Worm (Caenorhabditis elegans) whole organism, L1 larva: ENCODE results near the gene sam-10.

ENCODE experiments used
- ceh-82 ChIP-seq, 3 experiments: fragments of 150-350 bp in 1 of 3; sonication (generic microtip) in 2 of 3; optimal IDR thresholded peaks; 2 replicates each; lab custom pipeline; 2014 to 2017; ENCODE audit warnings: missing biosample characterization in 3 of 3, missing genetic modification characterization in 3 of 3
- efl-1 ChIP-seq, 4 experiments: fragments of 150-350 bp; optimal IDR thresholded peaks in 3 of 4; peaks in 1 of 4; 1 replicate in 1 of 4; 2 replicates in 3 of 4; lab custom pipeline; 2014; ENCODE audit warnings: missing biosample characterization in 2 of 4, missing genetic modification characterization in 2 of 4, missing genetic modification reagents in 2 of 4
- egl-27 ChIP-seq, 2 experiments: fragments of 150-350 bp in 1 of 2; sonication (generic microtip); optimal IDR thresholded peaks; 3 replicates each; lab custom pipeline; 2017 to 2018; ENCODE audit warnings: missing biosample characterization in 2 of 2, missing genetic modification characterization in 2 of 2, missing genetic modification reagents in 2 of 2
- elt-3 ChIP-seq, 6 experiments: fragments of 150-350 bp in 1 of 6; sonication (generic microtip); optimal IDR thresholded peaks; 2 replicates each; lab custom pipeline; 2017 to 2018; ENCODE audit warnings: missing biosample characterization in 6 of 6, missing genetic modification characterization in 6 of 6, inconsistent platforms in 1 of 6
- fkh-10 ChIP-seq: sonication (generic microtip); optimal IDR thresholded peaks from 2 replicates; lab custom pipeline; 2017; ENCODE audit warnings: missing biosample characterization, missing genetic modification reagents, missing genetic modification characterization
- grh-1 ChIP-seq: fragments of 200-800 bp; sonication (Bioruptor generic); IDR thresholded peaks from 2 replicates; pipeline ENCODE4 v1.3.6; 2022; ENCODE audit warnings: missing genetic modification reagents, missing genetic modification characterization, missing compliant biosample characterization
- jun-1 ChIP-seq: fragments of 150-350 bp; optimal IDR thresholded peaks from 2 replicates; lab custom pipeline; 2014; ENCODE audit warnings: missing biosample characterization, missing genetic modification reagents, missing genetic modification characterization
- lin-39 ChIP-seq: fragments of 150-350 bp; optimal IDR thresholded peaks from 2 replicates; lab custom pipeline; 2014; ENCODE audit warnings: missing biosample characterization, missing genetic modification reagents, missing genetic modification characterization
- nhr-28 ChIP-seq: fragments of 150-350 bp; optimal IDR thresholded peaks from 2 replicates; lab custom pipeline; 2014; ENCODE audit warnings: missing biosample characterization, missing genetic modification characterization
- sox-4 ChIP-seq: sonication (generic microtip); optimal IDR thresholded peaks from 2 replicates; lab custom pipeline; 2016; ENCODE audit warnings: missing genetic modification characterization, missing compliant biosample characterization
- unc-86 ChIP-seq: sonication (generic microtip); optimal IDR thresholded peaks from 2 replicates; lab custom pipeline; 2016; ENCODE audit warnings: missing genetic modification characterization, missing compliant biosample characterization
- xbp-1 ChIP-seq: sonication (generic microtip); optimal IDR thresholded peaks from 2 replicates; lab custom pipeline; 2016; ENCODE audit warnings: missing genetic modification characterization, missing compliant biosample characterization
- zag-1 ChIP-seq: fragments of 150-350 bp; optimal IDR thresholded peaks from 2 replicates; lab custom pipeline; 2014; ENCODE audit warnings: missing biosample characterization, missing genetic modification characterization
- ztf-11 ChIP-seq, 2 experiments: sonication (generic microtip); optimal IDR thresholded peaks; 2 replicates each; lab custom pipeline; 2016 to 2017; ENCODE audit warnings: missing genetic modification characterization in 2 of 2, missing biosample characterization in 1 of 2, missing compliant biosample characterization in 1 of 2

ce11 chrII:13356092-13356491 is 25.8 kb upstream of the sam-10 start, which contains the start of gene dmsr-3:
- TF ChIP-seq elt-3 (tag; optimal IDR thresholded peaks at IDR 0.05; lab: Kevin White, UChicago) (no peak), ceh-82 (tag; optimal IDR thresholded peaks at IDR 0.05; lab: Kevin White, UChicago) (no peak), xbp-1 (tag; lab: Kevin White, UChicago) (no peak), lin-39 (tag; lab: Kevin White, UChicago) (no peak), fkh-10 (GFP tag; lab: Kevin White, UChicago) (no peak), efl-1 (optimal IDR thresholded peaks at IDR 0.05; lab: Kevin White, UChicago) (no peak), efl-1 (GFP tag; optimal IDR thresholded peaks at IDR 0.05 in 1 of 2; lab: Kevin White, UChicago) (no peak), grh-1 (GFP tag; lab: Robert Waterston, UW) (no peak), sox-4 (tag; lab: Kevin White, UChicago) (no peak), zag-1 (tag; lab: Kevin White, UChicago) (no peak), ztf-11 (tag; optimal IDR thresholded peaks at IDR 0.05; lab: Kevin White, UChicago) (no peak), jun-1 (tag; lab: Kevin White, UChicago) (no peak), egl-27 (tag; optimal IDR thresholded peaks at IDR 0.05; lab: Kevin White, UChicago) (no peak), unc-86 (tag; lab: Kevin White, UChicago) (no peak), nhr-28 (tag; lab: Kevin White, UChicago) (no peak)
